Worm (Caenorhabditis elegans): Measurements from ENCODE around the gene lmd-5.

lmd-5 gene

DNA sequence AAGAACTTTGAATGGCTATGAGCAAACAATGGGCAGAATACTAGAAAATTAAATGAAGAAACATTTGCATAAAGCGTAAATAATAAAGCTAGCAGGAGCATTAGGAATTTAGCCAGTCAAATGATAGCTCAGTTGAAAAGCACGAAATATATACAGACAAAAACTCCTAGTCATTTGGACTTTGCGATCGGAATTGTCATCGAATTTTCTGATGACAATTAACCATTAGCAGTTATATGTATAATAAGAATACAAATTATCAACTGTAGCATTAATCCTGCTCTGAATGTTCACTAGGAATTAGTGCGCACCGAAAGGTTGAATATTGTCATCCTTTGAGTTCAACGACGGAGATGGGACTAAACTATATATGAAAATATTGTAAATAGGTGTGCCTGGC, 23.9 kb downstream of the lmd-5 start, which contains the start of gene ugt-38:
Gene ugt-38 (minus strand): TSS at position 101 of the 400 bp plus-strand sequence.
- no peak for TF ChIP-seq unc-62 (GFP tag; optimal IDR thresholded peaks at IDR 0.05)

DNA sequence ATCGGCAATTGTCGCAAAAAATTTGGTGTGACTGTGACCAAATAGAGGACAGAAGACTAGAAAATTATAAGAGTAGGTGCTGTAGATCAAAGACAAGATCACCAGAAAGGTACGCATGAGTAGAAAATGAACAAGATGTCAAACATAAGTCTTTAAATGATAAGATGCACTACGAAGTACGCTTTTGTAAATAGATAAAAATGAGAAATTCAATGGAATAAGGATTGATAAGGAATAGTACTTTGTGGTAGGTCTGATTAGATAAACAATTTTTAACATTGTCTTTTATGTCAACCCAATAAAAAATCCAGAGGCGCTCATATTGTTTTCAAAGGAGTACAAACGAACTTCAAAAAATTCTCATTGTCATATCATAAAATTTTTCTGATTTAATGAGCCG, 27.1 kb downstream of the lmd-5 start, which contains the start of gene F10D2.8:
Gene F10D2.8 (minus strand): TSS at position 145 of the 400 bp plus-strand sequence.
- no peak for TF ChIP-seq unc-62 (GFP tag; optimal IDR thresholded peaks at IDR 0.05)

DNA sequence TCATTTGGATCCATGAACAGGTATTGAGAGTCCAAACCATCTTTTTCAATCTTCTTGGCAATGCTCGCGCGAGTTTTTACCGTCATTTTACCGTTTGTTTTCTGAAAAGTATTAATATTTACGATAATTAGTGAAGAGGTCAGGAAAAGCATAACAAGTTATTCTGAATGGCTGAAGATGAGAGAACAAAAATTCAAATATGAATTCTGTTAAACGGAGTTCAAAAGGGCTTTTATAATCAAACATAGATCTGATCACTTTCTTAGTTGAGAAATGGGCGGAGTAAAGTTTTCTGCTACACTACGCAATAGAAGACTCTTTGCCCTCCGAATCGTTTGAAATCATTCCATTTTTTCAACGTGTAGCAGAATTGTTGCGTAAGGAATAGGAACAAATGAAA, 29.6 kb downstream of the lmd-5 start, which contains the start of gene fat-7:
Gene fat-7 (minus strand): TSS at position 101 of the 400 bp plus-strand sequence.
- TF ChIP-seq unc-62 (GFP tag; optimal IDR thresholded peaks at IDR 0.05), result no peak

ce11 chrV:7156079-7156478, 32.6 kb downstream of the lmd-5 start, which contains the start of gene F10D2.10:
TSS of gene F10D2.10 (minus strand) at chrV:7156179.
- no peak for TF ChIP-seq unc-62 (GFP tag; optimal IDR thresholded peaks at IDR 0.05)

ce11 chrV:7157089-7157488, 33.6 kb downstream of the lmd-5 start, which contains the start of gene ugt-39:
TSS of gene ugt-39 (plus strand) at chrV:7157142.
- no peak for TF ChIP-seq unc-62 (GFP tag; optimal IDR thresholded peaks at IDR 0.05)

- no peak for TF ChIP-seq unc-62 (GFP tag; optimal IDR thresholded peaks at IDR 0.05)
These were observed 35.9 kb downstream of the lmd-5 start, which contains the start of gene str-204 for ce11 chrV:7159391-7159790. TSS of gene str-204 (plus strand) at chrV:7159691.

ce11 chrV:7163477-7164114, 40.1 kb downstream of the lmd-5 start, which contains the start of gene ugt-41:
TSS of gene ugt-41 (minus strand) at chrV:7163595.
- no peak for TF ChIP-seq unc-62 (GFP tag; optimal IDR thresholded peaks at IDR 0.05)

- TF ChIP-seq unc-62 (GFP tag; optimal IDR thresholded peaks at IDR 0.05), result no peak
These were observed 40.8 kb downstream of the lmd-5 start, which contains the start of gene srh-83 for ce11 chrV:7164210-7164609. TSS of gene srh-83 (plus strand) at chrV:7164510.

ce11 chrV:7166709-7167108, 43.3 kb downstream of the lmd-5 start, which contains the start of gene ugt-36:
TSS of gene ugt-36 (plus strand) at chrV:7167009.
- no peak for TF ChIP-seq unc-62 (GFP tag; optimal IDR thresholded peaks at IDR 0.05)

DNA sequence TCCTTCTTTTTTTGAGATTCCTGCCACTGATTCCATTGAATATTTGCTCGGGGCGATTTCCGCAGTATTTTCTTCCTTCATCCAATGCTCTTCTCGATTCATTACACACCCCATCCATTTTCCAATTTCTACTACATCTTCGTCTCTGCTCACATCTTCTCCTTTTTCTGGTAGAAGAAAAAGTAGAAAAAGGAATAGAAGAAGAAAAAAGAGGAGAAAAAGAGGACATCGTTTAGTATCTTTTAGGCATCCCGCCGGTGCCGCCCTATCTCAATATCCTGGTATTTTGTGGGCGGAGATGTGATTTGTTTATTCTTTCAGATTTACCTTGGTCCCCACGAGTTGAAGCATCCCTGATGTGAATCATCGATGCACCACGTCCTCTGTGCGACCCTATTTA, 51.7 kb downstream of the lmd-5 start, which contains the start of gene lgc-39:
Gene lgc-39 (plus strand): TSS at position 301 of the 400 bp plus-strand sequence.
- TF ChIP-seq unc-62 (GFP tag; optimal IDR thresholded peaks at IDR 0.05), result no peak
